Fruit fly (Drosophila melanogaster): ENCODE results near the gene syd.
A peak's percentile ranks its signal among the peaks of the same experiment; 100 is the strongest.

DNA sequence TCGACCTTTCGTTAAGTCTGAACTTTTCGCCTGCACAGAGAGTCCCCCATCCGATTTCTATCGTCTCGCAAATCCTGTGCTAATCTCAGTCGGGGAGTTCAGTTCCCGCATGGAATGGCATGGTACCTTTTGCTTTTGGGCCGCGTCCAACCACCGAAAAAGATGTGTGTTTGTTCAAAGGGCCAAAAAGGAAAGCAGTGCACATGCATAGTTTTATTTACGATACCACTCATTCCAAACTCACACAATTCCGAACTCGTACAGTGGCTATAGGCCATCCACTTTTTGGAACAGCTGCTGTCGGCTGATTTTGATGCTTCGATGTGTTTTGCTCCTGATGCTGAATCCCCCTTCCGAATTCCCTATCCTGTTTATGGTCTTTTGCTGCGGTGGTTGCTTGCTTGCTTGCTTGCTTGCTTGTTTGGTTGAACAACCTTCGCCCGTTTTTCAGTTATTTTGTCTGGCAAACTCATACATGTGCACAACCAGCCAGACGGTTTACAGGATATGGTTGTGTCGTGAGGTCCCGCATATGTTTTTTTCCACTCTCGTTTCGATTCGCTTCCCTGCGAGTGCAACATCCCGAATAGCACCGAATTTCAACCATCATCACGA lies 48.8 kb upstream of the syd start:
- no peak for TF ChIP-seq CG12605 (GFP tag; IDR thresholded peaks at IDR 0.05)
- TF ChIP-seq CG14655 (GFP tag; optimal IDR thresholded peaks at IDR 0.05), result no peak
- TF ChIP-seq CG8301 (tag; optimal IDR thresholded peaks at IDR 0.05), result no peak
- no peak for TF ChIP-seq CG34367 (tag; optimal IDR thresholded peaks at IDR 0.05)
- TF ChIP-seq Pif1B (GFP tag; optimal IDR thresholded peaks at IDR 0.05), result no peak
- peak; percentile 75 for TF ChIP-seq EcR (GFP tag; optimal IDR thresholded peaks at IDR 0.05)
- TF ChIP-seq Pif1A (GFP tag; optimal IDR thresholded peaks at IDR 0.05), result no peak
- TF ChIP-seq CG32121 (GFP tag; IDR thresholded peaks at IDR 0.05), result no peak
- no peak for TF ChIP-seq Snoo (tag; optimal IDR thresholded peaks at IDR 0.05)
